Worm (Caenorhabditis elegans): ENCODE data around the gene ran-5.

ran-5 gene

DNA sequence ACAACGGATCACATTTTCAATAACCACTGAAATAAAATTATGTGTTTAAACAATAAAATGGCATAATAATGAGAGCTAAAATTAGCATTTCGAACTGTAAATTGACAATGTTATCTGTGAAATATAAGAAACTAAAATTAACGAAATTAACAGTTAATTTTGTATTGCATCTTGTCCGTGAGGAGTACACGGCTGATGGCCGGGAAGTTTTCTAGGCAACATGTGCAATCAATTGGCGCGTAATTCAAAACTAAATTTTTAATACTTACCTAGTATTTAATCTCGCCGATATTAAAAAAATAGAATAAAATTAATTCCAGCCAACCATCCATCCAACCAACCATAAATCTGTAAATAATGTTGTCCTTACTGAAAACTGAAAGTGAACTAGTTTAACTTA is 13.6 kb downstream of the ran-5 start (continued):
- TF ChIP-seq blmp-1 (tag; optimal IDR thresholded peaks at IDR 0.05; ENCODE audit: insufficient read depth), result peak; percentile 50
- no peak for TF ChIP-seq ama-1 (optimal IDR thresholded peaks at IDR 0.05)
- no peak for TF ChIP-seq Y55F3AM.14 (GFP tag; optimal IDR thresholded peaks at IDR 0.05)
- no peak for TF ChIP-seq R02D3.7 (tag; optimal IDR thresholded peaks at IDR 0.05)
- TF ChIP-seq elt-3 (tag; optimal IDR thresholded peaks at IDR 0.05), result no peak

DNA sequence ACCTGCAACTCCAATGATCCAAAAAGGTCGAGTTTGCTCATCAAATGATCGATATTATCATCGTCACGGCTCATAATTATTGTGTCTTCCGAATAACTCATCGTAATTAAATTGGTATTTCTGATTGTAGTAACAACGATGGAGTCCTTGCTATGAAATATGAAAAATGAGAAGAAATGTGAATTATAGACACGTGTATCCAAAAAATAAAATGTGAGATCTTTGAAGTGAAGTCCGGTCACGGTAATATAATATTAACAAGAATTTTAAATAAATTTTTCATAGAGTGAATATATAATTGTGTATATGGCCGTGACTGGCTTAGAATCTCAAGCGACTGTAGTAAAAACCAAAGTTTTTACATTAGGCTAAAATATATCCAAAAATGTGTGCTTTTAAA is 19.2 kb downstream of the ran-5 start, which contains the start of gene H12I13.1:
H12I13.1 (minus strand) TSS at position 101 of the 400 bp plus-strand sequence.
- no peak for TF ChIP-seq unc-55 (GFP tag; optimal IDR thresholded peaks at IDR 0.05)

DNA sequence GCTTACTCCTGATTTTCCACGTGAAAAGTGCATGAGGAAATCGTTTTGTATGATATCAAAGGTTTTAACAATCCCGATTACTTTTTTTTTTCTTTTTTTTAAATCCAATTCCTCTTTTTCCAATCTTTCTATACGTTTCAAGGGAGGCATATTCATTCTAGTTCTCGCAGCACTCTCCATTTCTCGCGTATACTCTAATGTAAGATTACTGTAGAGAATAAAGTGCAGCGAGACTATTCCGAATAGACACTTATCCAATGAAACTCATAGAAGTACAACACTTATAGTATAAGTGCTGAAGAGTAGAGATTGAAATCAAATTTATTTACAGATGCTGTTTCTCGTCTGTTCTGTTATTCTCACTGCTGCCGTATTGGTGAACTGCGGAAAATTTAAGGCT is 29.7 kb downstream of the ran-5 start, which contains the start of gene H12I13.6:
H12I13.6 (plus strand) TSS at position 301 of the 400 bp plus-strand sequence.
- TF ChIP-seq sem-4 (tag; optimal IDR thresholded peaks at IDR 0.05) (no peak), C34F6.9 (tag; optimal IDR thresholded peaks at IDR 0.05) (no peak), ceh-82 (tag; optimal IDR thresholded peaks at IDR 0.05) (no peak), gmeb-1 (tag; optimal IDR thresholded peaks at IDR 0.05) (no peak), mdl-1 (tag; optimal IDR thresholded peaks at IDR 0.05) (no peak), egl-27 (tag; optimal IDR thresholded peaks at IDR 0.05) (no peak), sma-3 (GFP tag; optimal IDR thresholded peaks at IDR 0.05) (no peak), nhr-237 (tag; optimal IDR thresholded peaks at IDR 0.05) (no peak), ZK546.5 (tag; optimal IDR thresholded peaks at IDR 0.05) (no peak), nhr-12 (tag; optimal IDR thresholded peaks at IDR 0.05) (no peak), fos-1 (tag; optimal IDR thresholded peaks at IDR 0.05) (no peak), nhr-23 (tag; optimal IDR thresholded peaks at IDR 0.05) (no peak), lin-39 (tag; optimal IDR thresholded peaks at IDR 0.05) (no peak), unc-39 (tag; optimal IDR thresholded peaks at IDR 0.05) (no peak), sma-9 (GFP tag; optimal IDR thresholded peaks at IDR 0.05) (no peak), sma-9 (tag; optimal IDR thresholded peaks at IDR 0.05) (no peak), ceh-16 (tag; optimal IDR thresholded peaks at IDR 0.05) (no peak), Y55F3AM.14 (GFP tag; optimal IDR thresholded peaks at IDR 0.05) (no peak), zag-1 (tag; optimal IDR thresholded peaks at IDR 0.05) (no peak), ztf-1 (GFP tag; conservative IDR thresholded peaks at IDR 0.05) (no peak)

ce11 chrII:6080743-6081142 is 32.8 kb downstream of the ran-5 start, which contains the start of gene fbf-1:
Gene fbf-1, minus strand, starts transcription at chrII:6080843.
- TF ChIP-seq nhr-23 (tag; optimal IDR thresholded peaks at IDR 0.05) (no peak), elt-1 (tag; optimal IDR thresholded peaks at IDR 0.05) (no peak), lin-39 (tag; optimal IDR thresholded peaks at IDR 0.05) (no peak)

ce11 chrII:6082620-6083019 is 34.7 kb downstream of the ran-5 start, which contains the start of gene F21H12.3:
Gene F21H12.3, plus strand, starts transcription at chrII:6082920.
- TF ChIP-seq nhr-25 (tag; optimal IDR thresholded peaks at IDR 0.05) (no peak), sem-4 (tag; optimal IDR thresholded peaks at IDR 0.05) (no peak), aly-2 (tag; optimal IDR thresholded peaks at IDR 0.05) (no peak)

ce11 chrII:6091380-6091779 is 43.5 kb downstream of the ran-5 start, which contains the start of the genes fbf-2 and nspg-3:
Gene fbf-2, minus strand, starts transcription at chrII:6091480.
Gene nspg-3, plus strand, starts transcription at chrII:6091767.
- no peak for TF ChIP-seq mdl-1 (tag; optimal IDR thresholded peaks at IDR 0.05)
- TF ChIP-seq elt-3 (tag; optimal IDR thresholded peaks at IDR 0.05), result no peak
- no peak for TF ChIP-seq sma-3 (GFP tag; optimal IDR thresholded peaks at IDR 0.05)
- TF ChIP-seq alr-1 (tag; optimal IDR thresholded peaks at IDR 0.05), result no peak
- TF ChIP-seq elt-1 (tag; optimal IDR thresholded peaks at IDR 0.05), result no peak
- no peak for TF ChIP-seq ceh-16 (tag; optimal IDR thresholded peaks at IDR 0.05)
- TF ChIP-seq lin-13 (GFP tag; optimal IDR thresholded peaks at IDR 0.05), result no peak
- no peak for TF ChIP-seq nhr-21 (tag; optimal IDR thresholded peaks at IDR 0.05)
- no peak for TF ChIP-seq ztf-1 (GFP tag; conservative IDR thresholded peaks at IDR 0.05)

DNA sequence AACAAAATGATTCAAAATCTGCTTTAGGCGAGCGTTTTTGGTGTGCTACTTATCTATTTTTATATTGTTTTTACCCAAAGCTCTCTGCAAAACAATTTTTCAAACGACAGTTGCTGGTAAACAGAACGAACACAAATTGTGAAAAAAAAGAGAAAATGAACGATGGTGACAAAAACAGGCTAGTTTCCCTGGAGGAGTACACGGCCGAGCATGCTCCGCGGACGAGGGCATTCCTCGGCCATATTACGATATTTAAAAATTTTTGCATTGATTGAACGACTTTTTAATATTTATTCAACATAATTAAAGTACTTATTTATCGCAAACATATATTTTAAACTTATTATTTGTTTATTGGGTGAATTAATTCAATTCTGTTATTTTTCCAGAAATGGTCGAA is 49.5 kb downstream of the ran-5 start, which contains the start of the genes tpp-2 and rbbp-5:
tpp-2 (minus strand) TSS at position 157 of the 400 bp plus-strand sequence.
rbbp-5 (plus strand) TSS at position 390 of the 400 bp plus-strand sequence.
- TF ChIP-seq sma-9 (GFP tag; optimal IDR thresholded peaks at IDR 0.05) (peak; percentile 68), sma-9 (tag; optimal IDR thresholded peaks at IDR 0.05) (no peak), lin-11 (tag; optimal IDR thresholded peaks at IDR 0.05) (peak; percentile 3), lin-13 (GFP tag; optimal IDR thresholded peaks at IDR 0.05) (no peak), ztf-1 (GFP tag; conservative IDR thresholded peaks at IDR 0.05) (no peak), ceh-82 (tag; optimal IDR thresholded peaks at IDR 0.05) (no peak), nhr-77 (tag; optimal IDR thresholded peaks at IDR 0.05) (no peak), sma-3 (GFP tag; optimal IDR thresholded peaks at IDR 0.05) (no peak), mdl-1 (tag; optimal IDR thresholded peaks at IDR 0.05) (no peak), fos-1 (tag; optimal IDR thresholded peaks at IDR 0.05) (peak; percentile 40), egl-27 (tag; optimal IDR thresholded peaks at IDR 0.05) (no peak), C34F6.9 (tag; optimal IDR thresholded peaks at IDR 0.05) (peak; percentile 60), zag-1 (tag; optimal IDR thresholded peaks at IDR 0.05) (no peak), lsy-2 (tag; optimal IDR thresholded peaks at IDR 0.05) (peak; percentile 19 to 83), crh-2 (tag; optimal IDR thresholded peaks at IDR 0.05) (peak; percentile 63), elt-1 (tag; optimal IDR thresholded peaks at IDR 0.05) (no peak), Y55F3AM.14 (GFP tag; optimal IDR thresholded peaks at IDR 0.05) (no peak), nhr-23 (tag; optimal IDR thresholded peaks at IDR 0.05) (no peak), ztf-4 (tag; optimal IDR thresholded peaks at IDR 0.05) (no peak), nhr-129 (tag; optimal IDR thresholded peaks at IDR 0.05) (no peak), skn-1 (tag; optimal IDR thresholded peaks at IDR 0.05) (peak; percentile 63), nhr-11 (tag; optimal IDR thresholded peaks at IDR 0.05) (no peak), gmeb-1 (tag; optimal IDR thresholded peaks at IDR 0.05) (peak; percentile 56), unc-39 (tag; optimal IDR thresholded peaks at IDR 0.05) (no peak), lin-39 (tag; optimal IDR thresholded peaks at IDR 0.05) (no peak)

Data from whole organism, L2 larva.